Fruit fly (Drosophila melanogaster): ENCODE measurements around the gene CG32333.
A peak's percentile ranks its signal among the peaks of the same experiment; 100 is the strongest.

Gene CG32333

dm6 chr3L:1295693-1296092, 19.9 kb downstream of the CG32333 start, which contains the start of gene Rabex-5:
TSS of gene Rabex-5 (plus strand) at chr3L:1295913.
- no peak for TF ChIP-seq Hr96 (GFP tag; optimal IDR thresholded peaks at IDR 0.05)
- no peak for TF ChIP-seq Mnt (GFP tag; optimal IDR thresholded peaks at IDR 0.05)
- no peak for TF ChIP-seq cic (GFP tag; optimal IDR thresholded peaks at IDR 0.05)
- no peak for TF ChIP-seq CG11617 (GFP tag; optimal IDR thresholded peaks at IDR 0.05)
- no peak for TF ChIP-seq CG14711 (tag; optimal IDR thresholded peaks at IDR 0.05)
- no peak for TF ChIP-seq CG33017 (tag; optimal IDR thresholded peaks at IDR 0.05)
- no peak for TF ChIP-seq ovo (GFP tag; optimal IDR thresholded peaks at IDR 0.05)
- TF ChIP-seq Crg-1 (GFP tag; optimal IDR thresholded peaks at IDR 0.05) = no peak
- no peak for TF ChIP-seq CG7101 (tag; optimal IDR thresholded peaks at IDR 0.05)
- no peak for TF ChIP-seq Clk (GFP tag; optimal IDR thresholded peaks at IDR 0.05)
- TF ChIP-seq CG1620 (GFP tag; optimal IDR thresholded peaks at IDR 0.05) = peak; percentile 49
- TF ChIP-seq pad (GFP tag; optimal IDR thresholded peaks at IDR 0.05) = peak; percentile 2

dm6 chr3L:1298509-1298908, 22.8 kb downstream of the CG32333 start, which contains the start of gene scf:
TSS of gene scf (plus strand) at chr3L:1298672.
- peak; percentile 37 for TF ChIP-seq bab1 (GFP tag; optimal IDR thresholded peaks at IDR 0.05)
- no peak for TF ChIP-seq CG12768 (GFP tag; optimal IDR thresholded peaks at IDR 0.05)

- TF ChIP-seq Clk (GFP tag; optimal IDR thresholded peaks at IDR 0.05) = no peak
- TF ChIP-seq Hr96 (GFP tag; optimal IDR thresholded peaks at IDR 0.05) = no peak
- no peak for TF ChIP-seq Mnt (GFP tag; optimal IDR thresholded peaks at IDR 0.05)
- no peak for TF ChIP-seq kay (GFP tag; ENCODE audit: borderline replicate concordance)
- TF ChIP-seq toe (GFP tag; optimal IDR thresholded peaks at IDR 0.05) = no peak
- TF ChIP-seq CG5204 (GFP tag; optimal IDR thresholded peaks at IDR 0.05) = no peak
- TF ChIP-seq CG7045 (GFP tag; optimal IDR thresholded peaks at IDR 0.05) = peak; percentile 44
- peak; percentile 80 for TF ChIP-seq CG14711 (tag; optimal IDR thresholded peaks at IDR 0.05)
- no peak for TF ChIP-seq CG1620 (GFP tag; optimal IDR thresholded peaks at IDR 0.05)
- TF ChIP-seq CG12768 (GFP tag; optimal IDR thresholded peaks at IDR 0.05) = peak; percentile 3
- peak; percentile 98 for TF ChIP-seq tj (GFP tag; optimal IDR thresholded peaks at IDR 0.05)
- peak; percentile 76 for TF ChIP-seq CG7101 (tag; optimal IDR thresholded peaks at IDR 0.05)
- no peak for TF ChIP-seq cnc (optimal IDR thresholded peaks at IDR 0.05)
- no peak for TF ChIP-seq Crg-1 (GFP tag; optimal IDR thresholded peaks at IDR 0.05)
- peak; percentile 52 for TF ChIP-seq CG33017 (tag; optimal IDR thresholded peaks at IDR 0.05)
- TF ChIP-seq CG11617 (GFP tag; optimal IDR thresholded peaks at IDR 0.05) = peak; percentile 52
- no peak for TF ChIP-seq ovo (GFP tag; optimal IDR thresholded peaks at IDR 0.05)
- no peak for TF ChIP-seq cic (GFP tag; optimal IDR thresholded peaks at IDR 0.05)
- peak; percentile 67 for TF ChIP-seq pad (GFP tag; optimal IDR thresholded peaks at IDR 0.05)
- peak; percentile 91 for TF ChIP-seq bab1 (GFP tag; optimal IDR thresholded peaks at IDR 0.05)
These were observed 24.4 kb downstream of the CG32333 start for dm6 chr3L:1300076-1300635.

- TF ChIP-seq CG1620 (GFP tag; optimal IDR thresholded peaks at IDR 0.05) (peak; percentile 29), CG11617 (GFP tag; optimal IDR thresholded peaks at IDR 0.05) (peak; percentile 3), bab1 (GFP tag; optimal IDR thresholded peaks at IDR 0.05) (peak; percentile 44), CG14711 (tag; optimal IDR thresholded peaks at IDR 0.05) (peak; percentile 17), CG5204 (GFP tag; optimal IDR thresholded peaks at IDR 0.05) (no peak)
These were observed 26.6 kb downstream of the CG32333 start, which contains the start of the genes Rac1 and Acat2 for dm6 chr3L:1302234-1302949. TSS of gene Rac1 (minus strand) at chr3L:1302683. TSS of gene Acat2 (plus strand) at chr3L:1302944.

dm6 chr3L:1302950-1303352, 27.2 kb downstream of the CG32333 start:
- TF ChIP-seq Mnt (GFP tag; optimal IDR thresholded peaks at IDR 0.05) (no peak), CG1620 (GFP tag; optimal IDR thresholded peaks at IDR 0.05) (no peak), kay (GFP tag; ENCODE audit: borderline replicate concordance) (no peak), cic (GFP tag; optimal IDR thresholded peaks at IDR 0.05) (no peak), CG7045 (GFP tag; optimal IDR thresholded peaks at IDR 0.05) (no peak), Hr96 (GFP tag; optimal IDR thresholded peaks at IDR 0.05) (no peak), cnc (optimal IDR thresholded peaks at IDR 0.05) (no peak), Crg-1 (GFP tag; optimal IDR thresholded peaks at IDR 0.05) (no peak)

dm6 chr3L:1305317-1305716, 29.6 kb downstream of the CG32333 start:
- TF ChIP-seq CG12768 (GFP tag; optimal IDR thresholded peaks at IDR 0.05) (peak; percentile 20), CG14711 (tag; optimal IDR thresholded peaks at IDR 0.05) (no peak), CG33017 (tag; optimal IDR thresholded peaks at IDR 0.05) (peak; percentile 21), cic (GFP tag; optimal IDR thresholded peaks at IDR 0.05) (peak; percentile 73), Crg-1 (GFP tag; optimal IDR thresholded peaks at IDR 0.05) (no peak)

dm6 chr3L:1307005-1307632, 31.4 kb downstream of the CG32333 start, which contains the start of the genes Ctr9 and Nt5a:
TSS of gene Ctr9 (plus strand) at chr3L:1307224.
TSS of gene Nt5a (minus strand) at chr3L:1307418.
- peak; percentile 13 for TF ChIP-seq CG33017 (tag; optimal IDR thresholded peaks at IDR 0.05)
- TF ChIP-seq toe (GFP tag; optimal IDR thresholded peaks at IDR 0.05) = no peak
- peak; percentile 57 for TF ChIP-seq tj (GFP tag; optimal IDR thresholded peaks at IDR 0.05)
- peak; percentile 22 for TF ChIP-seq ovo (GFP tag; optimal IDR thresholded peaks at IDR 0.05)
- peak; percentile 78 for TF ChIP-seq Mnt (GFP tag; optimal IDR thresholded peaks at IDR 0.05)
- peak; percentile 59 for TF ChIP-seq bab1 (GFP tag; optimal IDR thresholded peaks at IDR 0.05)
- peak; percentile 12 for TF ChIP-seq pad (GFP tag; optimal IDR thresholded peaks at IDR 0.05)
- peak; percentile 37 for TF ChIP-seq CG12768 (GFP tag; optimal IDR thresholded peaks at IDR 0.05)
- peak; percentile 5 for TF ChIP-seq CG7045 (GFP tag; optimal IDR thresholded peaks at IDR 0.05)
- peak; percentile 75 for TF ChIP-seq Crg-1 (GFP tag; optimal IDR thresholded peaks at IDR 0.05)
- peak; percentile 86 for TF ChIP-seq CG1620 (GFP tag; optimal IDR thresholded peaks at IDR 0.05)
- TF ChIP-seq cnc (optimal IDR thresholded peaks at IDR 0.05) = no peak
- peak; percentile 78 for TF ChIP-seq CG14711 (tag; optimal IDR thresholded peaks at IDR 0.05)
- TF ChIP-seq CG5204 (GFP tag; optimal IDR thresholded peaks at IDR 0.05) = no peak
- TF ChIP-seq CG7101 (tag; optimal IDR thresholded peaks at IDR 0.05) = peak; percentile 70
- no peak for TF ChIP-seq Clk (GFP tag; optimal IDR thresholded peaks at IDR 0.05)
- no peak for TF ChIP-seq kay (GFP tag; ENCODE audit: borderline replicate concordance)
- peak; percentile 81 for TF ChIP-seq cic (GFP tag; optimal IDR thresholded peaks at IDR 0.05)
- TF ChIP-seq CG11617 (GFP tag; optimal IDR thresholded peaks at IDR 0.05) = peak; percentile 60
- no peak for TF ChIP-seq Hr96 (GFP tag; optimal IDR thresholded peaks at IDR 0.05)

All from whole organism, adult.